Worm (Caenorhabditis elegans) whole organism, L4/young adult: ENCODE results near the gene dyf-17.
"Not testable (repeated sequence)": the region's sequence is repeated elsewhere in the genome, so short reads cannot be mapped to it uniquely, and the experiment has no call there.

ENCODE experiments used
- W03F9.2 ChIP-seq: fragments of 150-350 bp; optimal IDR thresholded peaks from 2 replicates; lab custom pipeline; 2014; ENCODE audit warnings: missing biosample characterization, missing genetic modification characterization
- dao-5 ChIP-seq: sonication (generic microtip); optimal IDR thresholded peaks from 2 replicates; lab custom pipeline; 2016; ENCODE audit warnings: missing genotype, missing genetic modification characterization, moderate library complexity, missing compliant biosample characterization
- him-1 ChIP-seq: sonication (generic microtip); optimal IDR thresholded peaks from 2 replicates; lab custom pipeline; 2016; ENCODE audit warnings: missing genotype, missing genetic modification reagents, missing genetic modification characterization, missing compliant biosample characterization

The dyf-17 gene

ce11 chrV:19127225-19127624 is at the start of gene dyf-17:
Gene dyf-17 (plus strand): TSS chrV:19127525.
- TF ChIP-seq W03F9.2 = no peak
- no peak for TF ChIP-seq him-1 (tag; lab: Kevin White, UChicago)
- TF ChIP-seq dao-5 (tag; lab: Kevin White, UChicago) = no peak

ce11 chrV:19082541-19082940 is 44.8 kb upstream of the dyf-17 start, which contains the start of gene nhr-95:
Gene nhr-95 (minus strand): TSS chrV:19082641.
- TF ChIP-seq him-1 (tag; lab: Kevin White, UChicago) (no peak), W03F9.2 (no peak), dao-5 (tag; lab: Kevin White, UChicago) (no peak)

ce11 chrV:19083789-19084188 is 43.5 kb upstream of the dyf-17 start:
- TF ChIP-seq him-1 (tag; lab: Kevin White, UChicago) = no peak
- TF ChIP-seq dao-5 (tag; lab: Kevin White, UChicago) = no peak
- TF ChIP-seq W03F9.2 = no peak

- no peak for TF ChIP-seq him-1 (tag; lab: Kevin White, UChicago)
- TF ChIP-seq dao-5 (tag; lab: Kevin White, UChicago) = no peak
- no peak for TF ChIP-seq W03F9.2
Measured at ce11 chrV:19087426-19087825, 39.9 kb upstream of the dyf-17 start, which contains the start of gene nhr-145. Gene nhr-145 (plus strand): TSS chrV:19087723.

ce11 chrV:19090885-19091284 is 36.4 kb upstream of the dyf-17 start:
- TF ChIP-seq dao-5 (tag; lab: Kevin White, UChicago) (no peak), him-1 (tag; lab: Kevin White, UChicago) (no peak), W03F9.2 (no peak)

- no peak for TF ChIP-seq dao-5 (tag; lab: Kevin White, UChicago)
- no peak for TF ChIP-seq W03F9.2
- TF ChIP-seq him-1 (tag; lab: Kevin White, UChicago) = no peak
Measured at ce11 chrV:19099504-19099903, 27.8 kb upstream of the dyf-17 start.

- TF ChIP-seq him-1 (tag; lab: Kevin White, UChicago); dao-5 (tag; lab: Kevin White, UChicago); W03F9.2: not testable (repeated sequence)
Measured at ce11 chrV:19101589-19102201, 25.6 kb upstream of the dyf-17 start, which contains the start of gene zhp-4. Gene zhp-4 (minus strand): TSS chrV:19101786.

- no peak for TF ChIP-seq him-1 (tag; lab: Kevin White, UChicago)
- no peak for TF ChIP-seq dao-5 (tag; lab: Kevin White, UChicago)
- no peak for TF ChIP-seq W03F9.2
Measured at ce11 chrV:19107065-19107464, 20.3 kb upstream of the dyf-17 start.

ce11 chrV:19116872-19117372 is 10.4 kb upstream of the dyf-17 start:
- TF ChIP-seq dao-5 (tag; lab: Kevin White, UChicago) (no peak), him-1 (tag; lab: Kevin White, UChicago) (no peak), W03F9.2 (no peak)

- TF ChIP-seq dao-5 (tag; lab: Kevin White, UChicago) (no peak), W03F9.2 (no peak), him-1 (tag; lab: Kevin White, UChicago) (no peak)
Measured at ce11 chrV:19118312-19118711, 9.0 kb upstream of the dyf-17 start, which contains the start of gene pro-3. Gene pro-3 (minus strand): TSS chrV:19118412.

- TF ChIP-seq dao-5 (tag; lab: Kevin White, UChicago) (no peak), him-1 (tag; lab: Kevin White, UChicago) (no peak), W03F9.2 (no peak)
Measured at ce11 chrV:19119260-19119659, 8.1 kb upstream of the dyf-17 start, which contains the start of gene Y39B6A.13. Gene Y39B6A.13 (minus strand): TSS chrV:19119425.

ce11 chrV:19120743-19121642 is 6.3 kb upstream of the dyf-17 start:
- no peak for TF ChIP-seq W03F9.2
- no peak for TF ChIP-seq dao-5 (tag; lab: Kevin White, UChicago)
- no peak for TF ChIP-seq him-1 (tag; lab: Kevin White, UChicago)

- no peak for TF ChIP-seq dao-5 (tag; lab: Kevin White, UChicago)
- TF ChIP-seq W03F9.2 = no peak
- no peak for TF ChIP-seq him-1 (tag; lab: Kevin White, UChicago)
Measured at ce11 chrV:19124586-19124985, 2.7 kb upstream of the dyf-17 start, which contains the start of gene bed-1. Gene bed-1 (minus strand): TSS chrV:19124922.
